Worm (Caenorhabditis elegans) whole organism, young adult: ENCODE measurements around the gene T07F12.4.
A peak's percentile ranks its signal among the peaks of the same experiment; 100 is the strongest.

ENCODE experiments used
- B0261.1 ChIP-seq: sonication (generic microtip); optimal IDR thresholded peaks from 2 replicates; lab custom pipeline; 2016; ENCODE audit warnings: mild to moderate bottlenecking, missing genetic modification characterization, moderate library complexity, missing compliant biosample characterization
- D2030.7 ChIP-seq: fragments of 200-800 bp; sonication (Bioruptor generic); IDR thresholded peaks from 2 replicates; pipeline ENCODE4 v1.3.6; 2022; ENCODE audit warnings: missing genetic modification reagents, missing genetic modification characterization, missing compliant biosample characterization
- F22D6.2 ChIP-seq: sonication (generic microtip); optimal IDR thresholded peaks from 2 replicates; lab custom pipeline; 2016; ENCODE audit warnings: mild to moderate bottlenecking, missing genetic modification characterization, missing compliant biosample characterization
- F23B12.7 ChIP-seq: sonication (generic microtip); optimal IDR thresholded peaks from 2 replicates; lab custom pipeline; 2017; ENCODE audit warnings: missing genetic modification characterization, mild to moderate bottlenecking, missing compliant biosample characterization, antibody characterized with exemption, moderate library complexity; ENCODE audit not compliant: insufficient read depth
- F49E8.2 ChIP-seq: sonication (generic microtip); optimal IDR thresholded peaks from 3 replicates; lab custom pipeline; 2017; ENCODE audit warnings: missing genetic modification characterization, mild to moderate bottlenecking, missing compliant biosample characterization, antibody characterized with exemption, moderate library complexity; ENCODE audit not compliant: insufficient read depth
- F52B5.7 ChIP-seq: sonication (generic microtip); optimal IDR thresholded peaks from 2 replicates; lab custom pipeline; 2016; ENCODE audit warnings: mild to moderate bottlenecking, missing genetic modification characterization, missing compliant biosample characterization
- K11D2.4 ChIP-seq: fragments of 200-800 bp; sonication (Bioruptor generic); IDR thresholded peaks from 2 replicates; pipeline ENCODE4 v1.3.6; 2022; ENCODE audit warnings: missing genetic modification reagents, missing genetic modification characterization, missing compliant biosample characterization
- K12H6.12 ChIP-seq: fragments of 200-800 bp; sonication (Bioruptor generic); optimal IDR thresholded peaks from 2 replicates; lab custom pipeline; 2018; ENCODE audit warnings: mild to moderate bottlenecking, missing genetic modification characterization, missing compliant biosample characterization
- T26A5.8 ChIP-seq: sonication (generic microtip); optimal IDR thresholded peaks from 2 replicates; lab custom pipeline; 2016; ENCODE audit warnings: missing genetic modification characterization, missing compliant biosample characterization
- Y67H2A.10 ChIP-seq: fragments of 200-800 bp; sonication (Bioruptor generic); conservative IDR thresholded peaks from 2 replicates; pipeline ENCODE4 v1.3.6; 2022; ENCODE audit warnings: missing genetic modification reagents, missing genetic modification characterization, missing compliant biosample characterization
- Y95B8A.8 ChIP-seq: fragments of 200-800 bp; sonication (Bioruptor generic); IDR thresholded peaks from 2 replicates; pipeline ENCODE4 v1.3.6; 2022; ENCODE audit warnings: missing genetic modification reagents, missing genetic modification characterization, missing compliant biosample characterization
- attf-3 ChIP-seq: fragments of 200-800 bp; sonication (Bioruptor generic); conservative IDR thresholded peaks from 2 replicates; pipeline ENCODE4 v1.3.6; 2022; ENCODE audit warnings: missing genetic modification reagents, missing genetic modification characterization, missing compliant biosample characterization
- attf-6 ChIP-seq: fragments of 200-800 bp; sonication (Bioruptor generic); IDR thresholded peaks from 2 replicates; pipeline ENCODE4 v1.3.6; 2022; ENCODE audit warnings: missing genetic modification reagents, missing genetic modification characterization, missing compliant biosample characterization
- cebp-2 ChIP-seq: fragments of 200-800 bp; sonication (Bioruptor generic); IDR thresholded peaks from 2 replicates; pipeline ENCODE4 v1.3.6; 2022; ENCODE audit warnings: missing genetic modification characterization, missing compliant biosample characterization
- ceh-40 ChIP-seq: fragments of 200-800 bp; sonication (Bioruptor generic); IDR thresholded peaks from 2 replicates; pipeline ENCODE4 v1.3.6; 2022; ENCODE audit warnings: missing genetic modification characterization, missing compliant biosample characterization
- ceh-79 ChIP-seq: sonication (generic microtip); optimal IDR thresholded peaks from 2 replicates; lab custom pipeline; 2017; ENCODE audit warnings: mild to moderate bottlenecking, missing genetic modification characterization, missing compliant biosample characterization
- ceh-91 ChIP-seq: fragments of 200-800 bp; sonication (Bioruptor generic); IDR thresholded peaks from 2 replicates; pipeline ENCODE4 v1.3.6; 2022; ENCODE audit warnings: missing genetic modification reagents, missing genetic modification characterization, missing compliant biosample characterization
- chd-7 ChIP-seq: sonication (generic microtip); optimal IDR thresholded peaks from 2 replicates; lab custom pipeline; 2016; ENCODE audit warnings: mild to moderate bottlenecking, missing genetic modification characterization, moderate library complexity, missing compliant biosample characterization
- dpl-1 ChIP-seq: fragments of 150-350 bp; optimal IDR thresholded peaks from 2 replicates; lab custom pipeline; 2014; ENCODE audit warnings: missing biosample characterization, missing genetic modification reagents, missing genetic modification characterization
- ekl-4 ChIP-seq: fragments of 200-800 bp; sonication (Bioruptor generic); IDR thresholded peaks from 2 replicates; pipeline ENCODE4 v1.3.6; 2022; ENCODE audit warnings: missing genetic modification reagents, missing genetic modification characterization, missing compliant biosample characterization
- gei-17 ChIP-seq: fragments of 200-800 bp; sonication (Bioruptor generic); optimal IDR thresholded peaks from 2 replicates; lab custom pipeline; 2018; ENCODE audit warnings: mild to moderate bottlenecking, missing genetic modification characterization, missing compliant biosample characterization
- hsf-1 ChIP-seq: fragments of 200-800 bp; sonication (Bioruptor generic); IDR thresholded peaks from 2 replicates; pipeline ENCODE4 v1.3.6; 2022; ENCODE audit warnings: missing genetic modification reagents, missing genetic modification characterization, missing compliant biosample characterization
- lin-35 ChIP-seq, 3 experiments: fragments of 150-350 bp in 2 of 3; sonication (generic microtip) in 1 of 3; optimal IDR thresholded peaks; 2 replicates each; lab custom pipeline; 2014 to 2018; ENCODE audit warnings: missing biosample characterization in 3 of 3, missing genetic modification characterization in 3 of 3, missing genetic modification reagents in 3 of 3
- lin-40 ChIP-seq: sonication (generic microtip); optimal IDR thresholded peaks from 2 replicates; lab custom pipeline; 2016; ENCODE audit warnings: missing genetic modification characterization, mild to moderate bottlenecking, missing compliant biosample characterization, missing genotype, missing genetic modification reagents
- lir-1 ChIP-seq: fragments of 200-800 bp; sonication (Bioruptor generic); conservative IDR thresholded peaks from 2 replicates; pipeline ENCODE4 v1.3.6; 2022; ENCODE audit warnings: missing genetic modification reagents, missing genetic modification characterization, missing compliant biosample characterization
- lsl-1 ChIP-seq: fragments of 200-800 bp; sonication (Bioruptor generic); optimal IDR thresholded peaks from 2 replicates; lab custom pipeline; 2018; ENCODE audit warnings: mild to moderate bottlenecking, missing genetic modification characterization, moderate library complexity, missing compliant biosample characterization
- lsy-27 ChIP-seq: sonication (generic microtip); optimal IDR thresholded peaks from 2 replicates; lab custom pipeline; 2017; ENCODE audit warnings: missing genetic modification characterization, mild to moderate bottlenecking, missing compliant biosample characterization, antibody characterized with exemption, missing genotype, borderline replicate concordance; ENCODE audit not compliant: insufficient read depth
- madf-3 ChIP-seq: fragments of 200-800 bp; sonication (Bioruptor generic); IDR thresholded peaks from 2 replicates; pipeline ENCODE4 v1.3.6; 2022; ENCODE audit warnings: missing genetic modification reagents, missing genetic modification characterization, missing compliant biosample characterization
- madf-6 ChIP-seq: fragments of 200-800 bp; sonication (Bioruptor generic); IDR thresholded peaks from 2 replicates; pipeline ENCODE4 v1.3.6; 2022; ENCODE audit warnings: missing genetic modification reagents, missing genetic modification characterization, missing compliant biosample characterization
- nhr-80 ChIP-seq: sonication (generic microtip); optimal IDR thresholded peaks from 2 replicates; lab custom pipeline; 2016; ENCODE audit warnings: missing genetic modification characterization, missing compliant biosample characterization
- nhr-90 ChIP-seq: sonication (generic microtip); optimal IDR thresholded peaks from 2 replicates; lab custom pipeline; 2016; ENCODE audit warnings: missing genotype, mild to moderate bottlenecking, missing genetic modification characterization, missing compliant biosample characterization
- rec-8 ChIP-seq, 2 experiments: sonication (generic microtip); optimal IDR thresholded peaks; 2 replicates each; lab custom pipeline; 2016; ENCODE audit warnings: mild to moderate bottlenecking in 2 of 2, missing genetic modification characterization in 2 of 2, missing genetic modification reagents in 2 of 2, missing genotype in 2 of 2, missing biosample characterization in 1 of 2, missing compliant biosample characterization in 1 of 2, moderate library complexity in 1 of 2
- rpc-1 ChIP-seq, 2 experiments: fragments of 150-350 bp in 1 of 2; sonication (generic microtip) in 1 of 2; optimal IDR thresholded peaks; 2 replicates each; lab custom pipeline; 2014 to 2018; ENCODE audit warnings: missing biosample characterization in 1 of 2, missing genetic modification characterization in 1 of 2, missing genetic modification reagents in 1 of 2, missing genotype in 1 of 2
- sea-2 ChIP-seq: fragments of 200-800 bp; sonication (Bioruptor generic); IDR thresholded peaks from 2 replicates; pipeline ENCODE4 v1.3.6; 2022; ENCODE audit warnings: missing genetic modification characterization, missing compliant biosample characterization
- ztf-22 ChIP-seq: fragments of 200-800 bp; sonication (Bioruptor generic); optimal IDR thresholded peaks from 2 replicates; lab custom pipeline; 2018; ENCODE audit warnings: mild to moderate bottlenecking, missing genetic modification characterization, moderate library complexity, missing compliant biosample characterization
- ztf-6 ChIP-seq: fragments of 200-800 bp; sonication (Bioruptor generic); IDR thresholded peaks from 2 replicates; pipeline ENCODE4 v1.3.6; 2022; ENCODE audit warnings: missing genetic modification reagents, missing genetic modification characterization, missing compliant biosample characterization

T07F12.4 gene

ce11 chrX:4915879-4916278 lies 15.3 kb upstream of the T07F12.4 start, which contains the start of gene ifa-4:
TSS of gene ifa-4 (minus strand) at chrX:4915979.
- TF ChIP-seq F23B12.7 (no peak), ekl-4 (GFP tag; lab: Robert Waterston, UW) (no peak), T26A5.8 (tag; lab: Kevin White, UChicago) (no peak), K11D2.4 (GFP tag; lab: Robert Waterston, UW) (no peak), attf-3 (GFP tag; lab: Robert Waterston, UW) (no peak), ceh-79 (tag; lab: Kevin White, UChicago) (no peak), rpc-1 (optimal IDR thresholded peaks at IDR 0.05; lab: Kevin White, UChicago) (no peak), rpc-1 (tag; optimal IDR thresholded peaks at IDR 0.05; lab: Kevin White, UChicago) (no peak), Y67H2A.10 (GFP tag; lab: Robert Waterston, UW) (no peak), nhr-90 (no peak), lsl-1 (no peak), ztf-22 (no peak), F52B5.7 (tag; lab: Kevin White, UChicago) (no peak), K12H6.12 (tag; lab: Kevin White, UChicago) (no peak), lir-1 (no peak), attf-6 (GFP tag; lab: Robert Waterston, UW) (no peak), madf-6 (GFP tag; lab: Robert Waterston, UW) (no peak), sea-2 (no peak), ztf-6 (GFP tag; lab: Robert Waterston, UW) (no peak), lin-35 (GFP tag; optimal IDR thresholded peaks at IDR 0.05; lab: Kevin White, UChicago) (no peak)

ce11 chrX:4914464-4914863 lies 13.8 kb upstream of the T07F12.4 start:
- TF ChIP-seq Y95B8A.8 (GFP tag; lab: Robert Waterston, UW) (no peak), B0261.1 (tag; lab: Kevin White, UChicago) (no peak), ztf-22 (no peak), gei-17 (no peak)
- TF ChIP-seq, all 124 proteins: peak for 0

ce11 chrX:4911287-4911876 lies 10.8 kb upstream of the T07F12.4 start:
- TF ChIP-seq madf-3 (GFP tag; lab: Robert Waterston, UW) (0 out of 2 replicates have a peak, but pooled peaks have one; percentile 61), ceh-79 (tag; lab: Kevin White, UChicago) (no peak), chd-7 (tag; lab: Kevin White, UChicago) (peak; percentile 1)

- TF ChIP-seq nhr-80 (tag; lab: Kevin White, UChicago) (peak; percentile 77), lin-40 (no peak)
These were observed 5.2 kb upstream of the T07F12.4 start, which contains the start of gene K05B2.2 for ce11 chrX:4905804-4906203. TSS of gene K05B2.2 (plus strand) at chrX:4906081.

- no peak for TF ChIP-seq F49E8.2 (tag; lab: Kevin White, UChicago)
- TF ChIP-seq madf-6 (GFP tag; lab: Robert Waterston, UW): no peak
- no peak for TF ChIP-seq rpc-1 (optimal IDR thresholded peaks at IDR 0.05; lab: Kevin White, UChicago)
- TF ChIP-seq rpc-1 (tag; optimal IDR thresholded peaks at IDR 0.05; lab: Kevin White, UChicago): no peak
- no peak for TF ChIP-seq ceh-40 (GFP tag; lab: Robert Waterston, UW)
- no peak for TF ChIP-seq K11D2.4 (GFP tag; lab: Robert Waterston, UW)
- no peak for TF ChIP-seq dpl-1
- no peak for TF ChIP-seq lsy-27 (tag; lab: Kevin White, UChicago)
- no peak for TF ChIP-seq nhr-90
- TF ChIP-seq ceh-91 (GFP tag; lab: Robert Waterston, UW): no peak
- no peak for TF ChIP-seq rec-8 (tag; optimal IDR thresholded peaks at IDR 0.05; lab: Kevin White, UChicago)
- no peak for TF ChIP-seq F22D6.2 (tag; lab: Kevin White, UChicago)
- no peak for TF ChIP-seq D2030.7
- no peak for TF ChIP-seq K12H6.12 (tag; lab: Kevin White, UChicago)
- no peak for TF ChIP-seq Y67H2A.10 (GFP tag; lab: Robert Waterston, UW)
- no peak for TF ChIP-seq cebp-2 (GFP tag; lab: Robert Waterston, UW)
- no peak for TF ChIP-seq hsf-1
- TF ChIP-seq, all 124 proteins: peak for 0
These were observed 1.8 kb upstream of the T07F12.4 start for ce11 chrX:4902376-4902775.
